Worm (Caenorhabditis elegans) whole organism, L4/young adult: Measurements from ENCODE around the gene math-28.

Experiments
- W03F9.2 ChIP-seq: fragments of 150-350 bp; optimal IDR thresholded peaks from 2 replicates; lab custom pipeline; 2014; ENCODE audit warnings: missing biosample characterization, missing genetic modification characterization
- dao-5 ChIP-seq: sonication (generic microtip); optimal IDR thresholded peaks from 2 replicates; lab custom pipeline; 2016; ENCODE audit warnings: missing genotype, missing genetic modification characterization, moderate library complexity, missing compliant biosample characterization

DNA sequence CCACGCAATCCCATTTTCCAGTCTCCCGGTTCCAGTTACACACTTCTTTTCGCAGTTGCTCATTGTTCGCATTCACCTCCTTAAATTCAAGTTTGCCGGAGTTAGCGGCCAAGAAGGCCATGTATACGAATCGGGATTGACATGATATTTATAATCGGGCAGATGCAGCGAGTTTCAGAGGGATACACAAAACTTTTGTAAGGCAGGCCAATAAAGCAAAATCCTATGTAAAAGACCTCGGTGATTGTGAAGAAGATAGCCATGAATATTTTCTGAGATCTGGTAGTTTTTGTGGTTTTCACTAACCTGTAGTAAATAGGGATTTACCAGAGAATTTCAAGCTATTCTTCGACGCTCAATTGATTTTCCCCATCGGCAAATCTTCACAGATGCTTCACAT, 3.5 kb downstream of the math-28 start:
- TF ChIP-seq W03F9.2 (no peak), dao-5 (tag; lab: Kevin White, UChicago) (no peak)
